Fruit fly (Drosophila melanogaster) whole organism, pupa: ENCODE data around the gene CG14074.

Experiments
- CG10348 ChIP-seq: fragments of 200-800 bp; sonication (Bioruptor generic); IDR thresholded peaks from 2 replicates; pipeline ENCODE4 v1.3.6; 2022; ENCODE audit warnings: missing biosample characterization, missing genetic modification characterization
- CG12605 ChIP-seq: fragments of 200-800 bp; sonication (Bioruptor generic); IDR thresholded peaks from 2 replicates; pipeline ENCODE4 v1.3.6; 2022; ENCODE audit warnings: missing biosample characterization, missing genetic modification characterization
- CG13204 ChIP-seq: fragments of 200-800 bp; sonication (Bioruptor generic); optimal IDR thresholded peaks from 2 replicates; lab custom pipeline; 2018; ENCODE audit warnings: missing biosample characterization, mild to moderate bottlenecking, missing genetic modification characterization, moderate library complexity
- CG14655 ChIP-seq: fragments of 200-800 bp; sonication (Bioruptor generic); optimal IDR thresholded peaks from 3 replicates; lab custom pipeline; 2017; ENCODE audit warnings: mild to moderate bottlenecking, missing biosample characterization, missing genetic modification reagents, missing genetic modification characterization
- CG15710 ChIP-seq: fragments of 200-800 bp; sonication (Bioruptor generic); optimal IDR thresholded peaks from 2 replicates; lab custom pipeline; 2018; ENCODE audit warnings: missing biosample characterization, mild to moderate bottlenecking, missing genetic modification characterization, moderate library complexity
- CG17806 ChIP-seq: fragments of 200-800 bp; sonication (Bioruptor generic); optimal IDR thresholded peaks from 2 replicates; lab custom pipeline; 2018; ENCODE audit warnings: missing biosample characterization, mild to moderate bottlenecking, missing genetic modification characterization, moderate library complexity
- CG32121 ChIP-seq: fragments of 200-800 bp; sonication (Bioruptor generic); IDR thresholded peaks from 2 replicates; pipeline ENCODE4 v1.3.6; 2022; ENCODE audit warnings: missing biosample characterization, missing genetic modification characterization
- CG34367 ChIP-seq: fragments of 200-800 bp; sonication (Bioruptor generic); optimal IDR thresholded peaks from 2 replicates; lab custom pipeline; 2018; ENCODE audit warnings: missing biosample characterization, mild to moderate bottlenecking, missing genetic modification characterization
- CG4496 ChIP-seq: fragments of 200-800 bp; sonication (Bioruptor generic); IDR thresholded peaks from 3 replicates; pipeline ENCODE4 v1.3.6; 2022; ENCODE audit warnings: missing biosample characterization, missing genetic modification characterization
- CG8159 ChIP-seq: fragments of 200-800 bp; sonication (Bioruptor generic); optimal IDR thresholded peaks from 3 replicates; lab custom pipeline; 2018; ENCODE audit warnings: missing biosample characterization, mild to moderate bottlenecking, missing genetic modification characterization, moderate library complexity
- CG8301 ChIP-seq: fragments of 200-800 bp; sonication (Bioruptor generic); optimal IDR thresholded peaks from 2 replicates; lab custom pipeline; 2018; ENCODE audit warnings: missing biosample characterization, mild to moderate bottlenecking, missing genetic modification characterization
- CG9948 ChIP-seq: fragments of 200-800 bp; sonication (Bioruptor generic); optimal IDR thresholded peaks from 2 replicates; lab custom pipeline; 2018; ENCODE audit warnings: missing biosample characterization, mild to moderate bottlenecking, missing genetic modification characterization, moderate library complexity
- D1 ChIP-seq: fragments of 200-800 bp; sonication (Bioruptor generic); optimal IDR thresholded peaks from 2 replicates; lab custom pipeline; 2018; ENCODE audit warnings: missing biosample characterization, mild to moderate bottlenecking, missing genetic modification characterization, moderate library complexity
- EcR ChIP-seq: fragments of 200-800 bp; sonication (Bioruptor generic); optimal IDR thresholded peaks from 3 replicates; lab custom pipeline; 2019; ENCODE audit warnings: missing biosample characterization, missing genetic modification characterization, mild to moderate bottlenecking, moderate library complexity, missing genetic modification reagents
- Ets98B ChIP-seq: fragments of 200-800 bp; sonication (Bioruptor generic); IDR thresholded peaks from 2 replicates; pipeline ENCODE4 v1.3.6; 2022; ENCODE audit warnings: missing biosample characterization, missing genetic modification characterization
- Pif1A ChIP-seq: fragments of 200-800 bp; sonication (Bioruptor generic); optimal IDR thresholded peaks from 3 replicates; lab custom pipeline; 2016; ENCODE audit warnings: missing biosample characterization, missing genetic modification characterization
- Pif1B ChIP-seq: fragments of 200-800 bp; sonication (Bioruptor generic); optimal IDR thresholded peaks from 3 replicates; lab custom pipeline; 2016; ENCODE audit warnings: missing biosample characterization, missing genetic modification characterization
- Snoo ChIP-seq: fragments of 200-800 bp; sonication (Bioruptor generic); optimal IDR thresholded peaks from 3 replicates; lab custom pipeline; 2017; ENCODE audit warnings: missing biosample characterization, mild to moderate bottlenecking, missing genetic modification characterization, inconsistent platforms
- fd96Ca ChIP-seq: fragments of 200-800 bp; sonication (Bioruptor generic); IDR thresholded peaks from 3 replicates; pipeline ENCODE4 v1.3.6; 2022; ENCODE audit warnings: missing biosample characterization, missing genetic modification characterization
- gl ChIP-seq: fragments of 200-800 bp; sonication (Bioruptor generic); optimal IDR thresholded peaks from 2 replicates; lab custom pipeline; 2018; ENCODE audit warnings: missing biosample characterization, mild to moderate bottlenecking, missing genetic modification characterization
- rn ChIP-seq: fragments of 200-800 bp; sonication (Bioruptor generic); IDR thresholded peaks from 2 replicates; pipeline ENCODE4 v1.3.6; 2022; ENCODE audit warnings: missing biosample characterization, missing genetic modification characterization

CG14074 gene

dm6 chr3L:18872440-18872839 lies 6.4 kb downstream of the CG14074 start, which contains the start of the genes Rad9 and Uggt:
Rad9 (minus strand) TSS chr3L:18872553.
Uggt (plus strand) TSS chr3L:18872747.
- TF ChIP-seq Snoo (tag; lab: Kevin White, UChicago) (no peak), Ets98B (GFP tag; lab: Robert Waterston, UW) (no peak), CG17806 (tag; lab: Kevin White, UChicago) (no peak), CG32121 (GFP tag; lab: Robert Waterston, UW) (no peak), CG34367 (tag; lab: Kevin White, UChicago) (no peak), CG10348 (GFP tag; lab: Robert Waterston, UW) (no peak)

DNA sequence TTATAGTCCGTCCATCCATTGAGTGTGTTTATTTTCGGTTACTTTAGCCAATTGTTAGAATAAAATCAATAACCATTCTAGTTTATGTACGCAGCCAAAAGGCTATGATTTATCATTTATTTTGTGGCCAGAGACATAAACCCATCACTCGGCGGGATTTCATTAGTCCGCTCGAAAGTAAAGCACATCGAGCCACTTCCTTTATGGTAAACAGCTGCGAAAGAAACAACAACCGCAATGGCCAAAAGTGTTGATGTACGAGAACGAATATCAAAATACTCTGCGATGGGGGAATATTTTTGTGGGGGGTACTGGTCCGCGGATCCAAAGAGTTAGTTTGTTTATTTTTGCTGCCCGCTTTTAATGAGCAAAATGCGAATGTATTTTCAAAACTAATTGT lies 15.6 kb downstream of the CG14074 start:
- TF ChIP-seq CG15710 (tag; lab: Kevin White, UChicago) (no peak), CG8159 (tag; lab: Kevin White, UChicago) (no peak)

dm6 chr3L:18889222-18889866 lies 23.3 kb downstream of the CG14074 start:
- TF ChIP-seq Snoo (tag; lab: Kevin White, UChicago) (peak; percentile 16), Ets98B (GFP tag; lab: Robert Waterston, UW) (peak; percentile 72), Pif1B (GFP tag; lab: Kevin White, UChicago) (no peak), EcR (GFP tag; lab: Kevin White, UChicago) (peak; percentile 71), CG14655 (GFP tag; lab: Kevin White, UChicago) (peak; percentile 36), CG8159 (tag; lab: Kevin White, UChicago) (peak; percentile 47), CG32121 (GFP tag; lab: Robert Waterston, UW) (0 out of 2 replicates have a peak, but pooled peaks have one; percentile 14), CG9948 (tag; lab: Kevin White, UChicago) (no peak), CG12605 (peak; percentile 56), CG4496 (GFP tag; lab: Robert Waterston, UW) (peak; percentile 75; the same call in 2 of the 3 replicates), CG8301 (tag; lab: Kevin White, UChicago) (peak; percentile 26), gl (tag; lab: Kevin White, UChicago) (peak; percentile 62), Pif1A (peak; percentile 19), CG15710 (tag; lab: Kevin White, UChicago) (no peak), fd96Ca (GFP tag; lab: Robert Waterston, UW) (no peak), CG17806 (tag; lab: Kevin White, UChicago) (peak; percentile 4)

DNA sequence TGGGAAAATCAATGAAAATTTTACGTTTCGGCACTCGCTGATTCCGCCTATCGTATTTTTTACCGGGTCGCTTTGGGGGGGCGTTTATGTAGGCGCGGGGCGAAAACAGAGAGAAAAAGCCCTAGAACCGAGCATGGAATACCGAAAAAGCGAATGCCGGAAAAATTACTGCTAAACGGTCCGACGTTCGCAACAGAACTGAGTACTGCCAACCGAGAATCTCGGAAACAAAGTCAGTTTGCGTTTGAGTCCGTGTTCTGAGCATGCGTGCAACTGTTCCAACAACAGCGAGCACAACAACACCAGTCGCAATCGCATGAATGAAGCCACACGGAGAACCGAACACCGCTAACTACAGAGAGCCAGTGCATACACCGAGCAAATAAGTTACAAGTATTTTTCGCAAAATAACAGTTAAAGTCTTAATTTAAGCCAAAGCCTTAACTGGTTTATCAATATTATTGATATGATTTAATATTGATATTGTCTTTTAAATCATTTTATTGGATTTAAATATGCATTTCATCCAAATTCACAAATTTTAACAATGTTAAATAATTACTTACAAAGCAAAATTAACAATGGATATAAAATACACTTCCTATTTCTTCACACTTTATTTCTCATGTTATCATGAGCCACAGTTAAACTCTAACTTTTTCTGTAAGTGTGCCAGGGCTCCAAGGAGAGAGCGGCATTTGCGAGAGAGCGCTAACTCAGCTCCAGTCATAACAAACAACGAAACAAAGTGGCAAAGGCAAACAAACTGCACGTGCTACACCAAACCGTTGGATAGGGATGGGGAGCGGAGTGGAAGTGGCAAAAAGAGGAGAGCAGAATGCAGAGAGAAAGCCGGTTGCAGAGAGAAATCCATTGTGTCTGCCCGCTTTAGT lies 24.5 kb downstream of the CG14074 start, which contains the start of gene CG3961:
Gene CG3961, minus strand, starts transcription at position 201 of the 893 bp plus-strand sequence.
- TF ChIP-seq CG13204 (GFP tag; lab: Kevin White, UChicago) (peak; percentile 94), fd96Ca (GFP tag; lab: Robert Waterston, UW) (peak; percentile 65; the same call in 2 of the 3 replicates), CG10348 (GFP tag; lab: Robert Waterston, UW) (peak; percentile 69; the same call in 1 of the 2 replicates), Snoo (tag; lab: Kevin White, UChicago) (peak; percentile 99), CG4496 (GFP tag; lab: Robert Waterston, UW) (peak; percentile 88), Ets98B (GFP tag; lab: Robert Waterston, UW) (peak; percentile 80), gl (tag; lab: Kevin White, UChicago) (peak; percentile 90), CG12605 (peak; percentile 81), CG9948 (tag; lab: Kevin White, UChicago) (peak; percentile 99), EcR (GFP tag; lab: Kevin White, UChicago) (peak; percentile 70), CG14655 (GFP tag; lab: Kevin White, UChicago) (peak; percentile 100), rn (GFP tag; lab: Robert Waterston, UW) (peak; percentile 81), CG15710 (tag; lab: Kevin White, UChicago) (peak; percentile 99), CG8159 (tag; lab: Kevin White, UChicago) (peak; percentile 98), Pif1A (peak; percentile 94), D1 (tag; lab: Kevin White, UChicago) (peak; percentile 98), Pif1B (GFP tag; lab: Kevin White, UChicago) (peak; percentile 96), CG8301 (tag; lab: Kevin White, UChicago) (peak; percentile 99), CG34367 (tag; lab: Kevin White, UChicago) (peak; percentile 99), CG32121 (GFP tag; lab: Robert Waterston, UW) (peak; percentile 95), CG17806 (tag; lab: Kevin White, UChicago) (peak; percentile 99)

dm6 chr3L:18891986-18892385 lies 26.0 kb downstream of the CG14074 start, which contains the start of gene NijB:
NijB (plus strand) TSS chr3L:18892383.
- TF ChIP-seq CG17806 (tag; lab: Kevin White, UChicago) (no peak), EcR (GFP tag; lab: Kevin White, UChicago) (peak; percentile 83)
